Fruit fly (Drosophila melanogaster) whole organism: ENCODE data around the gene CdGAPr.

Experiments
- CG8478 ChIP-seq: fragments of >200 bp; optimal IDR thresholded peaks from 2 replicates; lab custom pipeline; 2018; ENCODE audit warnings: inconsistent platforms
- Dll ChIP-seq: fragments of >200 bp; optimal IDR thresholded peaks from 2 replicates; lab custom pipeline; 2017
- EcR ChIP-seq, 2 experiments: fragments of >200 bp; optimal IDR thresholded peaks; 2 replicates each; lab custom pipeline; 2017; ENCODE audit warnings: missing biosample characterization in 2 of 2, missing genetic modification characterization in 2 of 2, missing genetic modification reagents in 2 of 2
- pan ChIP-seq: fragments of >200 bp; optimal IDR thresholded peaks from 2 replicates; lab custom pipeline; 2017
- psq ChIP-seq: fragments of >200 bp; optimal IDR thresholded peaks from 2 replicates; lab custom pipeline; 2017
- usp ChIP-seq: fragments of >200 bp; optimal IDR thresholded peaks from 2 replicates; lab custom pipeline; 2017; ENCODE audit warnings: missing biosample characterization, missing genetic modification characterization, mixed read lengths

CdGAPr gene

DNA sequence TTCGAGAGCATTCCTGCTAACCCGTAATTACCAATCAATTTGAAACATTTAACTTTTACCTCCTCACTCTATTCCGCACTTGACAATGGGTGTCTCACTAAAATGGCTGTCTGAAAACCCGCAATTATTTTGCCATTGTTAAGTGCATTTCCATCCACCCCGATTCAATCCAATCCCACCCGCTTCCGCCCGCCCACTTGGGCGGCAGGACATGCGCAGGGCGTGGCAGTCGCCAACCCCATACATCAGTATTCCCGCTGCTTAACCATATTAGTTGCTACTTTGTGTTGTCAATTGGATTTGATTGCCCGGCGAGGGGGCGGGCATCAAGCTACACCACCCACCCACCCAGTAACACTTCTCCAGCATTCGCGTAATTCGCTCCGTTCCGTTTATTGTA lies 26.3 kb downstream of the CdGAPr start:
- TF ChIP-seq EcR (GFP tag; optimal IDR thresholded peaks at IDR 0.05; lab: Kevin White, UChicago) (no peak), psq (no peak), CG8478 (lab: Kevin White, UChicago) (no peak), pan (no peak), usp (GFP tag; lab: Kevin White, UChicago) (no peak), Dll (lab: Kevin White, UChicago) (no peak)

DNA sequence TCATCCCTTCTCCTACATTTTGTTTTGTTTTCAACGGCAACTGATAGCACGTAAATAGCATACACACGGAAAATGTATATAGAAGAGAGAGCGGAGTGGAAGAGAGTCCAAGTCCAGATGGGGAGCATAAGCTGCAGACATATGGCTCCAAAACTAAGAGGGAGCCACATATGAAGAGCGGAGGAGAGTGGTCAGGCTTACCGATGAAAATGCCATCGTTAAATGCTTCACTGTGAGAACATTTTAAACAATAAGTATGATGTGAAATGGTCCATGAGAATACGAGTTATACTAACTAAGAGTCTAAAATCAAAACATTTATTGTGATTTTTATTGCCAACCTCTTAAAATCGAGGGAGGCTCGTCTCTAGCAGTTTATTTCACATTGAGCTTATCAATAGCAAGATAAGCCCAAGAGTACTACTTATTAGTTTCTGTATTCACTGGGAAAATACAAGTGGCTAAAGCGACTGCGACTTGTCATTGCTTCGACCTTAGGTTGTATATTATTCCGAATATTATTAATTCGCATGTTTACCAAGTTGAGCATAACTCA lies 27.0 kb downstream of the CdGAPr start:
- TF ChIP-seq EcR (GFP tag; optimal IDR thresholded peaks at IDR 0.05; lab: Kevin White, UChicago): no peak
- TF ChIP-seq psq: no peak
- no peak for TF ChIP-seq pan
- TF ChIP-seq usp (GFP tag; lab: Kevin White, UChicago): no peak
- TF ChIP-seq Dll (lab: Kevin White, UChicago): no peak
- no peak for TF ChIP-seq CG8478 (lab: Kevin White, UChicago)

DNA sequence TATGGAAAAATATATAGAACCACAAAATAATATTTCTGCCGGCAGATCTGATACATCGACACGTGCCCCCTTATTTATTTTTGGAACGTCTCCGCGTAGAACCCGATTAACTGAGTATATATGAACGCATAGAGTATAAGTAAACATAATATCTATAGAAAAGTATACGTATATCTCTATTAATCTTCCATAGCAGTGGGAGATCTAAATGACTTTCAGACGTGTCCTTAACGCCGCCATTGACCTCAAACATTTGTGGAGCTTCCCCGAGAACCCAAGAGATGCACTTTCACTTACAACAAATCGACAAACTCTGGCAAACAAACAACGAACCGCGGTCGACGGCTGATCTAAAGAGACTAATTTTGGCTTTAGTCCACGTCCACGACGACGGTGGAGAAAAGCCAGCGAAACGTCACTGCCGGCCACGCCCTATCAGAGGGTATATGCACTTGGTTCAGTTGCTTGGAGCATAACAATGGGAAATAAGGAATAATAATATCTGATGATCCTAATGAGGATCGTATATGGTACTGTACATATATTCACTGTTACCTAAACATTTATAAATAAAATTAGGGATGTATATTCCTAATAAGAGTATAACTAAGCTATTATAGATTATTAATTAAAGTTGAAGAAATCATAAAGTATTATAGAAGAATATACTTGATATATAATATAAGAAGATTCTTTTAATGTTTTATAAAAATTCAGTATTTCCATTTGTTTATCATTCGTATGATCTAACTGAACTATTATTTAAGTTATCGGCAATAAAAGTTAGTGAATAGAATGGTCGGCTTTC lies 27.7 kb downstream of the CdGAPr start, which contains the start of gene fbp:
Gene fbp, minus strand, starts transcription at position 364 of the 808 bp plus-strand sequence.
- TF ChIP-seq pan (no peak), EcR (GFP tag; optimal IDR thresholded peaks at IDR 0.05; lab: Kevin White, UChicago) (no peak), usp (GFP tag; lab: Kevin White, UChicago) (no peak), Dll (lab: Kevin White, UChicago) (no peak), psq (no peak), CG8478 (lab: Kevin White, UChicago) (no peak)

DNA sequence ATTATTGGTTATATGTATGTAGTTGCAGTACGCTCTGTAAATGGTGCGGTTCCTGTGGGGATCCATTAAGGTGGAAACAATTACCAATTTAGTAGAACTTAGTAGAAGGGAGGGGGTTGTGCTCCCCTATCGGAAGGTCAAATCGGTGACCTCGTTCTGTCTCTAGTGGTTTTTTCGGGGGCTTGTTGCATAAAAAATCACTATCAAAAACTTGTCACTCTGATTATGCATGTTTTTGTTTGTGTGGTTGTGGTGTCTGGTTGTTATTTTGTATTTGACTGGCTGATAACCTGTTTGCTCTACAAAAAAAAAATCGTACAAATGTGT lies 28.3 kb downstream of the CdGAPr start:
- TF ChIP-seq Dll (lab: Kevin White, UChicago): no peak
- TF ChIP-seq EcR (GFP tag; optimal IDR thresholded peaks at IDR 0.05; lab: Kevin White, UChicago): no peak
- no peak for TF ChIP-seq psq
- TF ChIP-seq pan: no peak
- TF ChIP-seq CG8478 (lab: Kevin White, UChicago): no peak
- TF ChIP-seq usp (GFP tag; lab: Kevin White, UChicago): no peak

DNA sequence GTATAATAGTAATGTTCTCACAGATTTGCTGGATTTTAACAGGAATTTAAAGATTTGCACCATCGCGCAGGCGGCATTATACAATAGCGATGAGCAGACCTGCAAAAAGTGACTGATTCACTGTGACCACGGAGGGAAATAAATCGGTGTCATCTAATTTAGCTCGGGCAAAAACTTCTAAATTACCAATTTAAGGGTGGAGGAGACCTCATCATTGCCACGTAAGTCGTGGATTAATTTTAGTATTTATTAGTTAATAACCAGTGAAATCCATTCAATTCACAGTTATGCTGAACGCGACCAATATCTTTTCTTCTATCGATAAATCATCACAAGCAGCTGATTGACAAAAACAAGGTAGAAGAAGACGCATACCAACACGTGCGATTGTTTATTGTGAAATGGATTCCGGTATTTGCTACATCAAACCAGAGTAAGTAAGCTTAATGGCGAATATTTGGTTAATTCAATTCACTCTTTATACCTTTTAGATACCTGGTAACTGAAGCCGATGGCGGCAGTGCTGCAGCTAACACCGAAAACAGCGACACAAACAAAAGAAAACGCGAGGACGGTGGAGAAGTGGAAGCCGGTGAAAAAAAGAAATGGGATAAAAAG lies 33.1 kb downstream of the CdGAPr start, which contains the start of the genes CG10628 and Dus3:
Gene CG10628, minus strand, starts transcription at position 105 of the 618 bp plus-strand sequence.
Gene Dus3, plus strand, starts transcription at position 369 of the 618 bp plus-strand sequence.
- TF ChIP-seq CG8478 (lab: Kevin White, UChicago): no peak
- no peak for TF ChIP-seq pan
- no peak for TF ChIP-seq Dll (lab: Kevin White, UChicago)
- TF ChIP-seq EcR (GFP tag; optimal IDR thresholded peaks at IDR 0.05; lab: Kevin White, UChicago): no peak

DNA sequence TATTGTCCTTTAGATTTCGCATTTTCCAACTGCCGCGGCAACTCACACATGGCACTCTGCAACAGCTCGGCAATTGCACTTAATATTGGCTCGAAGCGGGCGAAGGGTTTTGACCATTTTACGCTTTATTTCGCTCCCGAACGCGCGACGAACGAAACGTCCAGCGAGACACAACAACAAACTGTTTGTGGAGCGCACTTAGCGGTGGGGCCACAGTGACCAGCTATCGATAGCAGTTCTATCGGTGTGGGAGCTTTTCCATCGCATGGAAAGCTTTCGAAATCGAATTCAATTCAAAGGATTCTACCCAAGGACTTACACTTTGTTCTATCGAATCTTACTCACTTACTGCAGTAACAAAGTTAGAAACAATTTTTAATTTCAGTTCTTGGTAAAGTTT lies 35.0 kb downstream of the CdGAPr start, which contains the start of gene CG10631:
Gene CG10631, minus strand, starts transcription at position 189 of the 400 bp plus-strand sequence.
- TF ChIP-seq pan: no peak
- TF ChIP-seq CG8478 (lab: Kevin White, UChicago): no peak
- no peak for TF ChIP-seq EcR (GFP tag; optimal IDR thresholded peaks at IDR 0.05; lab: Kevin White, UChicago)
- no peak for TF ChIP-seq psq
- TF ChIP-seq usp (GFP tag; lab: Kevin White, UChicago): no peak
- no peak for TF ChIP-seq Dll (lab: Kevin White, UChicago)

DNA sequence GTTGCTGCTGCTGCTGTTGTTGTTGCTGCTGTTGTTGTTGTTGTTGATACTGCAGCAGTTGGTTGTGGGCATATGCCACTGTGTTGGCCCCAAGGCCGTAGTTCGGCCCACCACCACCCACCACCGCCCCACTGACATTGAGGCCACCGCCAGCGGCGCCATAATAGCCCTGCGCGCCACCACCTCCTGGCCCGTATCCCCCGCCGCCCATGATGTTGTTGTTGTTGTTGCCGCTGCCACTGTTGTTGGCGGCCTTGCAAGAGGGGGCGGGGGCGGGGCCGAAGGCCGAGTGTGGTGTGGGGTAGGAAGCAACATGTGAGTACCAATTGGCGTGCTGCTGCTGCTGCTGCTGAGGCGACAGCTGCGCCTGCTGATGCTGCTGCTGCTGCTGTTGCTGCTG lies 35.6 kb downstream of the CdGAPr start:
- TF ChIP-seq usp (GFP tag; lab: Kevin White, UChicago): no peak
- TF ChIP-seq CG8478 (lab: Kevin White, UChicago): no peak
- TF ChIP-seq pan: no peak
- no peak for TF ChIP-seq EcR (GFP tag; optimal IDR thresholded peaks at IDR 0.05; lab: Kevin White, UChicago)
- no peak for TF ChIP-seq psq
- TF ChIP-seq Dll (lab: Kevin White, UChicago): no peak

DNA sequence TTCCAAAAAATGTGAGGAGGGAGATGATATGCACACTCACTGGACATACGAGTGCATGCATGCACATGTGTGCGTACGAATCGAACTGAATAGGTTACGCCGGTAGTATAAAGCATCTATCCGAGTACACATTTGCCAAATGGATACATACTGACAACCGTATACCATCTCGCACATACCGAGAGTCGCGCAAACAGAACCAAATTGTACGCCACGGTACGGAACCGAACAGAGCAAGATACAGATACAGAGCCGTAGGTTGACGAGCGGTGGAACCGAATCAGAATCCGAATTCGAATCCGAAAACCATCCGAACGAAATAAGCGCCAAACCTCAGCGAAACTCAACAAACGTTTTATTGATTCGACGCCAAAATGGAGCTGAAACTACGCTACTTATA lies 36.7 kb downstream of the CdGAPr start:
- no peak for TF ChIP-seq CG8478 (lab: Kevin White, UChicago)
- no peak for TF ChIP-seq Dll (lab: Kevin White, UChicago)
- TF ChIP-seq EcR (GFP tag; optimal IDR thresholded peaks at IDR 0.05; lab: Kevin White, UChicago): no peak
- no peak for TF ChIP-seq psq
- no peak for TF ChIP-seq pan
- no peak for TF ChIP-seq usp (GFP tag; lab: Kevin White, UChicago)

DNA sequence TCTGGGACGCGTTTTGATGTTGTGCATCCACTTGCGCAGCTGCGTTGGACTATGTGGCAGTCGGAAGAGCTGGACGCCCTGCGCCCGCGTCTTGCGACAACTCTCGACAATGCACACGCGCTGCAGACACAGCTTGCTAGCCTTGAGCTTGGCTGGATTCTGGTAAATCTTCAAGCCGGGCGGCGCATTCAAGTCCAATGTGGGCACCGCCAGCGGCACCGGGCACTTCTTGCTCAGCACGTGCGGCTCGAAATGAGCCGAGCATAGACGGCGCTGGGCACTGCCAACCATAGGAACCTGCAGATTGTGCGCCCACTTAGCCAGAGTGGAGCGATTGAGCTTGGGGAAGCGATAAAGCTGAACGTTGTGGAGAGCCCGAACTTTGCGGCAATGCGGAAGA lies 41.1 kb downstream of the CdGAPr start:
- no peak for TF ChIP-seq psq
- no peak for TF ChIP-seq CG8478 (lab: Kevin White, UChicago)
- no peak for TF ChIP-seq Dll (lab: Kevin White, UChicago)
- no peak for TF ChIP-seq EcR (GFP tag; optimal IDR thresholded peaks at IDR 0.05; lab: Kevin White, UChicago)
- TF ChIP-seq usp (GFP tag; lab: Kevin White, UChicago): no peak
- no peak for TF ChIP-seq pan

DNA sequence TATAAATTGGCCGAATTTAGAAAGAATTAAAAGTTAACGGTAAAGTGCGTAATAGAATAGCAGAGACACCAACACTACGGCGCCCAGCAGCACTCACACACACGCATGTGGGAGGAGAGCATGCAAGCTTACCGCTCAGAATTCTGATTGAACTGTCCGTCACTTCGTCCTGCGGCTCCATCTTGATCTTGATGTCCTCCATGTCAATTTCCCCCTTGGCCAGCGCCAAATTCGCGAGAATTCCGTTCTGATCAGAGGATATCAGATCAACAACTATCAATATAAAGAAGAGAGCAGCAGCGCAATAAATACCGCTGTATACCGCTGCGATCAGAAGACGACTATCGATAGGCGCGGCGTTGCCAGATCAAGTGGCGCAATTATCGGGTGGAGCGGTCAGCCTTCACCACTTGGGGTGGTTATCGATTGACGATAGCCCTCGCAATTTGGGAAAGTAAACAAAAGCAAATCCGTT lies 56.0 kb downstream of the CdGAPr start, which contains the start of the genes CG10462 and Nf-YB:
Gene CG10462, minus strand, starts transcription at position 346 of the 475 bp plus-strand sequence.
Gene Nf-YB, plus strand, starts transcription at position 410 of the 475 bp plus-strand sequence.
- no peak for TF ChIP-seq pan
- no peak for TF ChIP-seq usp (GFP tag; lab: Kevin White, UChicago)
- no peak for TF ChIP-seq CG8478 (lab: Kevin White, UChicago)
- no peak for TF ChIP-seq Dll (lab: Kevin White, UChicago)
- no peak for TF ChIP-seq EcR (GFP tag; optimal IDR thresholded peaks at IDR 0.05; lab: Kevin White, UChicago)
- TF ChIP-seq psq: no peak
